Fruit fly (Drosophila melanogaster) Kc167 (cell line): ENCODE measurements around the gene rha.

Experiments used
- Myc ChIP-seq: fragments of >200 bp; optimal IDR thresholded peaks from 2 replicates; lab custom pipeline; 2017; ENCODE audit warnings: missing external identifiers
- h ChIP-seq: fragments of >200 bp; optimal IDR thresholded peaks from 3 replicates; lab custom pipeline; 2018; ENCODE audit warnings: missing external identifiers
- psq ChIP-seq: fragments of >200 bp; optimal IDR thresholded peaks from 2 replicates; lab custom pipeline; 2017; ENCODE audit warnings: missing external identifiers

DNA sequence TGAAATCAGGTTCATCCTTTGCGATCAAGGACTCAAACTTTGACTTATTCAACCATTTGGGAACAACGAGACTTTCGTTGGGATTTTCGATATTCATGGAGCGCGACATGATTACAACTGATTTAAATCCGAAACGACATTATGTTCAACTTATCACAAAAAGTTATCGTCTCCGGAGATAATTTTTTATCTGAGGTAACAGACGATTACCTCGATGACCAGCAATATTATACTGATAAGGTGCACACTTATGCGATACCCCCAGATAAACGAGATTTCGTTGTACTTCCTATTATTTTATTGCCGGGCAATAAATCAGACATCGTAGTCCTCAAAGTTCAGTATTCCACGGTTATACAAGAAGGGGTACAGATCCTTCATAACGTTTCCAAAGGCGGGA is 42.4 kb upstream of the rha start, which contains the start of gene CG31097:
- TF ChIP-seq psq (lab: Kevin White, UChicago) (no peak), h (lab: Kevin White, UChicago) (no peak), Myc (lab: Kevin White, UChicago) (no peak)
